Fruit fly (Drosophila melanogaster): ENCODE data around the gene CG33986.

The CG33986 gene

DNA sequence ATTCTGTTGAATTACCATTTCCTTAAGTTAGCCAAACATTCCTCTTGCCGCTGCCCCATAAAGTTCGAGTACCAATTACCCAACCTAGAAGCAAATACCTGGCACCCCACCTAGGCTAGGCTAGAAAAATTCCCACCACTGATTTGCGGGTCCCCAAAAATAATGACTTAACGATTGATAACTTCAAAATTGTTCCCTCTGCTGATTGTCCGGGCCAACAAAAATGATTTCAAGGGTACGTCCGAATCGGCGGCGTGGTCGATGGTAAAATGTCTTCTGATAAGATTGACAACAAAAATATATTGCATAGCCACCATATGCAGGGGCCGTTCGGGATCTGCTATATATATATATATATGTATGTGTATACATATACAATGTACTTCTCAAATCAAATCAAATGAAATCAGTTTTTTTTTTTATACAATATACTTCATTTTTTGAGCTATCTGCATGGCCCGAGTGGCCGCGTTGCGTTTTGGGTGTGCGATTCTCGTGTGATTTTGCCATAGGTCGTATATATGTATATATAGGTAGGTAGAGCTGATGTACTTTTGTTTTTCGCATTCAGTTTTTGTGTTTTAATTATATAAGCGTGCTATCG, 22.2 kb upstream of the CG33986 start:
- TF ChIP-seq CG32264 (GFP tag; optimal IDR thresholded peaks at IDR 0.05) (no peak), HLH106 (tag; optimal IDR thresholded peaks at IDR 0.05) (no peak), ey (GFP tag; optimal IDR thresholded peaks at IDR 0.05) (no peak), br (GFP tag; optimal IDR thresholded peaks at IDR 0.05) (peak; percentile 38), GATAd (GFP tag; optimal IDR thresholded peaks at IDR 0.05) (no peak), Rel (GFP tag; optimal IDR thresholded peaks at IDR 0.05) (peak; percentile 52), Rel (tag; optimal IDR thresholded peaks at IDR 0.05) (peak; percentile 95), brk (GFP tag; optimal IDR thresholded peaks at IDR 0.05) (peak; percentile 59), CrebA (GFP tag; optimal IDR thresholded peaks at IDR 0.05; ENCODE audit: borderline replicate concordance) (peak; percentile 85)

DNA sequence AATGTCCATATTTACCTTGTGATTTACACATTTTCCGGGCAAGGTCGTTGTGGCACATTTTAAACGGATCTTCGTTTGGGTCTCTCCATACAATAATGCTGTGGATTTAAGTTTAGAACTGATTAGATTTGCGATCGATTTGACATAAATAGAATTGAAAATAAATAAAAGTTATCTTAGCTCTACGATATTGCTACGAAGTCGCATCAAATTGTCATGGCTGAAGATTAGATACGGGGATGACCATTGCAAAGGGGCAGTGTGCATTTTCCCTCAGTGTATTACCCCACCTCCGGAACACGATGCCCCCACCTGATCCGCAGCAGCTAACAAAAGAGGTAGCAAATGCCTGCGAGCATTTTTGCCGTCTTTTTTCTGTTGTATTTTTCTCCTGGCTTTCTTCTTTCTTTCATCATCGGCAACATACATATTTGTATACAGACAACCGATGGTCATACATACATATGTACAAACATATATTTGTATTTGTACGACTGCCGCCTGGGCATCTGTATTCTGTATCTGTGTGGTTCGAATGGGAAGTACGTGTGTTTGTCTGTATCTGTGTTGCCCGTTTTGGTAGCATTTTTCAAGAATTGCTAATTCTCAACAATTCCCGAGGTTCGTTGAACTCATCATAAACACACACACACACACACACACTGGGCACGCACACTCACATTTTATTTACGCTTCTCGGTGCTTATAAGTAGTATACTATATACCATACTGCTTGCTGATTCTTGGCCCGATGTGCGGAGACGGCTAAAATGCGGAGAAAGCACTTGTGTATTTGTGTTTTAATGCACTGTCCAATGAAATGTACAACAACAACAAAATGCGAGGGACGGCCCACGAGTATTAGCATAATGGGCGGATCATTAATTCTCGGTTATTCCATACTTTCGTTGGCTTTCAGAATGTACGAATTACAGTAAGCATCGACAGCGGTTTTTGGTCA, 19.7 kb upstream of the CG33986 start:
- TF ChIP-seq sv (GFP tag; optimal IDR thresholded peaks at IDR 0.05) = no peak
- peak; percentile 35 for TF ChIP-seq HLH106 (tag; optimal IDR thresholded peaks at IDR 0.05)
- no peak for TF ChIP-seq dmrt93B (GFP tag; optimal IDR thresholded peaks at IDR 0.05)
- peak; percentile 0 for TF ChIP-seq Hnf4 (GFP tag; optimal IDR thresholded peaks at IDR 0.05)
- peak in 1 of 2 experiments; percentile 39 for TF ChIP-seq foxo (GFP tag; optimal IDR thresholded peaks at IDR 0.05)
- peak; percentile 20 for TF ChIP-seq rgr (GFP tag; optimal IDR thresholded peaks at IDR 0.05)
- peak; percentile 12 for TF ChIP-seq OdsH (GFP tag; optimal IDR thresholded peaks at IDR 0.05)
- no peak for TF ChIP-seq Vsx2 (GFP tag; optimal IDR thresholded peaks at IDR 0.05; ENCODE audit: partially characterized antibody)
- TF ChIP-seq ey (GFP tag; optimal IDR thresholded peaks at IDR 0.05) = peak; percentile 37
- no peak for TF ChIP-seq lola (GFP tag; optimal IDR thresholded peaks at IDR 0.05)
- peak; percentile 15 for TF ChIP-seq jim (GFP tag; optimal IDR thresholded peaks at IDR 0.05)
- no peak for TF ChIP-seq Rel (GFP tag; optimal IDR thresholded peaks at IDR 0.05)
- peak; percentile 53 for TF ChIP-seq Rel (tag; optimal IDR thresholded peaks at IDR 0.05)
- TF ChIP-seq br (GFP tag; optimal IDR thresholded peaks at IDR 0.05) = peak; percentile 21
- TF ChIP-seq Sp1 (GFP tag; optimal IDR thresholded peaks at IDR 0.05) = peak; percentile 16
- peak; percentile 39 for TF ChIP-seq woc (GFP tag; optimal IDR thresholded peaks at IDR 0.05)
- TF ChIP-seq pan (optimal IDR thresholded peaks at IDR 0.05) = no peak
- peak; percentile 37 for TF ChIP-seq fru (GFP tag; optimal IDR thresholded peaks at IDR 0.05)
- no peak for TF ChIP-seq Dfd (GFP tag; optimal IDR thresholded peaks at IDR 0.05)
- TF ChIP-seq Myc (optimal IDR thresholded peaks at IDR 0.05) = no peak
- peak; percentile 53 for TF ChIP-seq psq (GFP tag; optimal IDR thresholded peaks at IDR 0.05)
- TF ChIP-seq h (GFP tag; optimal IDR thresholded peaks at IDR 0.05) = no peak
- TF ChIP-seq CrebA (GFP tag; optimal IDR thresholded peaks at IDR 0.05; ENCODE audit: borderline replicate concordance) = no peak

DNA sequence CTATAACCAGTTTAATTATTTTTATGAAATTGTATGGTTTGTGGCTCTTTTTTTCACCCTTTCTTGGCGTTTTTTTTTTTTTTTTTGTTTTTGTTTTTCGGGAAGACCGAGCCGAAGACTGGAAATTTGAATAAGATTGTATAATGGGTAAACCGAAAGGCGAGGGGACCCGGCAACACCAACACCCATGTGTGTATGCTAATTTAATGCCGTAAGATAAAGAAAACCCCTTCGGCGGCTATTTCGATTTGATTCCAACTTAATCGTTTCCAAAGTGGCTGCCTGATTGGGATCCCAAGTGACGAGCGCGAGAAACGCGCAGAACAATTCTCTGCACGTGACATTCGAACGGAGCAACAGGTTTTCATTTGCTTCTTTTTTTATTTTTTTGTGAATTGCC, 18.4 kb upstream of the CG33986 start:
- TF ChIP-seq Dif (GFP tag; optimal IDR thresholded peaks at IDR 0.05; ENCODE audit: partially characterized antibody) (no peak), Vsx2 (GFP tag; optimal IDR thresholded peaks at IDR 0.05; ENCODE audit: partially characterized antibody) (no peak), HLH106 (tag; optimal IDR thresholded peaks at IDR 0.05) (no peak), foxo (GFP tag; optimal IDR thresholded peaks at IDR 0.05) (no peak), ey (GFP tag; optimal IDR thresholded peaks at IDR 0.05) (no peak), rgr (GFP tag; optimal IDR thresholded peaks at IDR 0.05) (no peak), lola (GFP tag; optimal IDR thresholded peaks at IDR 0.05) (no peak), usp (GFP tag; optimal IDR thresholded peaks at IDR 0.05) (no peak), Dfd (GFP tag; optimal IDR thresholded peaks at IDR 0.05) (no peak), Myc (optimal IDR thresholded peaks at IDR 0.05) (no peak), brk (GFP tag; optimal IDR thresholded peaks at IDR 0.05) (no peak), fru (GFP tag; optimal IDR thresholded peaks at IDR 0.05) (no peak), dmrt93B (GFP tag; optimal IDR thresholded peaks at IDR 0.05) (no peak), h (GFP tag; optimal IDR thresholded peaks at IDR 0.05) (no peak)

DNA sequence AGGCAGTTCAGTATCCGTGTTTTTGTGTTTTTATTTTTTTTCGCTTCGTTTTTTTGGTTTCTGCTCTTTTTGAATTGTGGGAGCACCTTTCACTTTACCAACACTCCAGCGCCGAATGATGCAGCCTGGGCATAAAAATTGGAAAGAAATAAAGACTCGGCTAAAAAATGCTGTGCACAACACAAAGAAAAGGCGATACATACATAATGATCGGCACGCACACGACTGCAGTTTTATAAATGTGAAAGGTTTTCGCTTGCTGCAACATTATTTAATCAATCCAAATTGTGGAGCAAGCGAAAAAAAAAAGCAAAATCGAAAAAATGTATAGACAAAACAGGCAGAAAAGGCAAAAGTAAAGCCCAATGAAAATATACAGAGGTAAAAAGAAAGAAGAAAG, 18.0 kb upstream of the CG33986 start:
- no peak for TF ChIP-seq ey (GFP tag; optimal IDR thresholded peaks at IDR 0.05)
- no peak for TF ChIP-seq foxo (GFP tag; optimal IDR thresholded peaks at IDR 0.05)
- no peak for TF ChIP-seq OdsH (GFP tag; optimal IDR thresholded peaks at IDR 0.05)
- TF ChIP-seq Hr83 (GFP tag; optimal IDR thresholded peaks at IDR 0.05; ENCODE audit: poor library complexity, severe bottlenecking) = no peak
- TF ChIP-seq sage (GFP tag; optimal IDR thresholded peaks at IDR 0.05) = no peak
- TF ChIP-seq Dfd (GFP tag; optimal IDR thresholded peaks at IDR 0.05) = no peak
